Worm (Caenorhabditis elegans) whole organism, midembryonic: ENCODE results near the gene C28H8.7.

Experiments
- T22C8.4 ChIP-seq: fragments of 200-800 bp; sonication (Bioruptor generic); IDR thresholded peaks from 2 replicates; pipeline ENCODE4 v1.3.6; 2022; ENCODE audit warnings: missing genetic modification characterization, missing compliant biosample characterization
- cog-1 ChIP-seq: sonication (generic microtip); optimal IDR thresholded peaks from 2 replicates; lab custom pipeline; 2016; ENCODE audit warnings: missing genetic modification characterization, missing compliant biosample characterization
- flt-1 ChIP-seq: fragments of 200-800 bp; sonication (Bioruptor generic); IDR thresholded peaks from 2 replicates; pipeline ENCODE4 v1.3.6; 2022; ENCODE audit warnings: missing genetic modification characterization, missing compliant biosample characterization
- klf-2 ChIP-seq: fragments of 200-800 bp; sonication (Bioruptor generic); conservative IDR thresholded peaks from 2 replicates; pipeline ENCODE4 v1.3.6; 2022; ENCODE audit warnings: missing genetic modification reagents, missing genetic modification characterization, missing compliant biosample characterization
- ref-1 ChIP-seq: fragments of 200-800 bp; sonication (Bioruptor generic); conservative IDR thresholded peaks from 2 replicates; pipeline ENCODE4 v1.3.6; 2022; ENCODE audit warnings: missing genetic modification reagents, missing genetic modification characterization, missing compliant biosample characterization
- tab-1 ChIP-seq: fragments of 200-800 bp; sonication (Bioruptor generic); IDR thresholded peaks from 2 replicates; pipeline ENCODE4 v1.3.6; 2022; ENCODE audit warnings: missing genetic modification characterization, missing compliant biosample characterization
- ztf-23 ChIP-seq: fragments of 200-800 bp; sonication (Bioruptor generic); IDR thresholded peaks from 2 replicates; pipeline ENCODE4 v1.3.6; 2022; ENCODE audit warnings: missing genetic modification reagents, missing genetic modification characterization, missing compliant biosample characterization
- ztf-29 ChIP-seq: fragments of 200-800 bp; sonication (Bioruptor generic); IDR thresholded peaks from 2 replicates; pipeline ENCODE4 v1.3.6; 2022; ENCODE audit warnings: missing genetic modification reagents, missing genetic modification characterization, missing compliant biosample characterization

- TF ChIP-seq T22C8.4 (no peak), ref-1 (GFP tag; lab: Robert Waterston, UW) (no peak), flt-1 (GFP tag; lab: Robert Waterston, UW) (no peak), ztf-23 (no peak), klf-2 (GFP tag; lab: Robert Waterston, UW) (no peak), cog-1 (tag; lab: Kevin White, UChicago) (no peak), tab-1 (GFP tag; lab: Robert Waterston, UW) (no peak), ztf-29 (GFP tag; lab: Robert Waterston, UW) (no peak)
Measured at ce11 chrIII:5839147-5839546, 47.6 kb downstream of the C28H8.7 start.
